Worm (Caenorhabditis elegans): ENCODE results near the gene vps-33.1.

DNA sequence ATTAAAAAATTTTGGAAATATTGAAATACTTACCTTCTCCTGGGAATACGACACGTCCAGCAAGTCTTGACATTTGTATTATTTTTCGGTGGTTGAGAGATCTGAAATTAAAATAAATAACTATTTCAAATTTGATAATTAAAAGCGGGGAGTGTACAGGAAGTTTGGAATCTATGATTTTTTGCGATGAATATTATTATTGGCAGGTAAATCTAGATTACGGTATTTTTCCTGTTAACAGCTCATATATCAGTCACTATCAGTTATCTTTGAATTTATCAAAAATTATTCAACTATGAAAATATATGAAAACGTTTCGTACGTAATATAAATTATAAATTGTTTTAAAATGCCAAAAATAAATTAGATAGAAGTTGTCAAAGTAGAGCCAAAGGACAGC lies 15.4 kb downstream of the vps-33.1 start, which contains the start of gene B0303.14:
- no peak for TF ChIP-seq W03F9.2 (tag; optimal IDR thresholded peaks at IDR 0.05)
- no peak for TF ChIP-seq him-1 (tag; optimal IDR thresholded peaks at IDR 0.05)
- TF ChIP-seq dao-5 (tag; optimal IDR thresholded peaks at IDR 0.05), result no peak

Data from whole organism, L4/young adult.